Fruit fly (Drosophila melanogaster) whole organism, embryonic: ENCODE data around the gene RabGGTa.

ENCODE experiments used
- Abd-B ChIP-seq: fragments of 200-800 bp; sonication (Bioruptor generic); optimal IDR thresholded peaks from 2 replicates; lab custom pipeline; 2018; ENCODE audit warnings: missing biosample characterization, mild to moderate bottlenecking, missing genetic modification characterization, moderate library complexity
- Atf6 ChIP-seq: fragments of 200-800 bp; sonication (Bioruptor generic); IDR thresholded peaks from 2 replicates; pipeline ENCODE4 v1.3.6; 2022; ENCODE audit warnings: missing biosample characterization, missing genetic modification characterization
- BtbVII ChIP-seq: fragments of 200-800 bp; sonication (Bioruptor generic); optimal IDR thresholded peaks from 3 replicates; lab custom pipeline; 2017; ENCODE audit warnings: missing biosample characterization, mild to moderate bottlenecking, missing genetic modification characterization
- Bteb2 ChIP-seq: fragments of 200-800 bp; sonication (Bioruptor generic); optimal IDR thresholded peaks from 2 replicates; lab custom pipeline; 2016; ENCODE audit warnings: missing biosample characterization, missing genetic modification characterization
- C15 ChIP-seq: fragments of 200-800 bp; sonication (Bioruptor generic); IDR thresholded peaks from 3 replicates; pipeline ENCODE4 v1.3.6; 2022; ENCODE audit warnings: missing biosample characterization, missing genetic modification characterization
- CG10147 ChIP-seq: fragments of 200-800 bp; sonication (Bioruptor generic); optimal IDR thresholded peaks from 2 replicates; lab custom pipeline; 2019; ENCODE audit warnings: missing biosample characterization, mild to moderate bottlenecking, missing genetic modification characterization, moderate library complexity
- CG10366 ChIP-seq: fragments of 200-800 bp; sonication (Bioruptor generic); IDR thresholded peaks from 2 replicates; pipeline ENCODE4 v1.3.6; 2022; ENCODE audit warnings: missing biosample characterization, missing genetic modification characterization
- CG10979 ChIP-seq: fragments of 200-800 bp; sonication (Bioruptor generic); optimal IDR thresholded peaks from 2 replicates; lab custom pipeline; 2018; ENCODE audit warnings: missing biosample characterization, mild to moderate bottlenecking, missing genetic modification characterization, moderate library complexity
- CG11695 ChIP-seq: fragments of 200-800 bp; sonication (Bioruptor generic); IDR thresholded peaks from 3 replicates; pipeline ENCODE4 v1.3.6; 2022; ENCODE audit warnings: missing biosample characterization, missing genetic modification characterization
- CG12219 ChIP-seq: fragments of 200-800 bp; sonication (Bioruptor generic); optimal IDR thresholded peaks from 3 replicates; lab custom pipeline; 2018; ENCODE audit warnings: missing biosample characterization, mild to moderate bottlenecking, missing genetic modification characterization
- CG12744 ChIP-seq: fragments of 200-800 bp; sonication (Bioruptor generic); optimal IDR thresholded peaks from 2 replicates; lab custom pipeline; 2016; ENCODE audit warnings: missing biosample characterization, missing genetic modification characterization
- CG13424 ChIP-seq: fragments of 200-800 bp; sonication (Bioruptor generic); optimal IDR thresholded peaks from 2 replicates; lab custom pipeline; 2019; ENCODE audit warnings: missing biosample characterization, mild to moderate bottlenecking, missing genetic modification characterization, moderate library complexity
- CG16863 ChIP-seq: fragments of 200-800 bp; sonication (Bioruptor generic); optimal IDR thresholded peaks from 3 replicates; lab custom pipeline; 2016; ENCODE audit warnings: missing biosample characterization, missing genetic modification characterization
- CG18011 ChIP-seq: fragments of 200-800 bp; sonication (Bioruptor generic); optimal IDR thresholded peaks from 2 replicates; lab custom pipeline; 2017; ENCODE audit warnings: missing biosample characterization, missing genetic modification characterization, mild to moderate bottlenecking, moderate library complexity, missing genotype
- CG3163 ChIP-seq: fragments of 200-800 bp; sonication (Bioruptor generic); optimal IDR thresholded peaks from 3 replicates; lab custom pipeline; 2016; ENCODE audit warnings: missing biosample characterization, missing genetic modification characterization
- CG32532 ChIP-seq: fragments of 200-800 bp; sonication (Bioruptor generic); IDR thresholded peaks from 2 replicates; pipeline ENCODE4 v1.3.6; 2022; ENCODE audit warnings: missing biosample characterization, missing genetic modification characterization
- CG4707 ChIP-seq: fragments of 200-800 bp; sonication (Bioruptor generic); optimal IDR thresholded peaks from 2 replicates; lab custom pipeline; 2018; ENCODE audit warnings: missing biosample characterization, mild to moderate bottlenecking, missing genetic modification characterization, moderate library complexity
- CG4820 ChIP-seq: fragments of 200-800 bp; sonication (Bioruptor generic); optimal IDR thresholded peaks from 3 replicates; lab custom pipeline; 2016; ENCODE audit warnings: missing biosample characterization, missing genetic modification characterization
- CG6683 ChIP-seq: fragments of 200-800 bp; sonication (Bioruptor generic); optimal IDR thresholded peaks from 2 replicates; lab custom pipeline; 2017; ENCODE audit warnings: missing biosample characterization, mild to moderate bottlenecking, missing genetic modification characterization, missing genetic modification reagents
- CG6813 ChIP-seq: fragments of 200-800 bp; sonication (Bioruptor generic); optimal IDR thresholded peaks from 2 replicates; lab custom pipeline; 2017; ENCODE audit warnings: missing biosample characterization, missing genetic modification characterization, mild to moderate bottlenecking, moderate library complexity, missing genetic modification reagents
- CG7357 ChIP-seq: fragments of 200-800 bp; sonication (Bioruptor generic); IDR thresholded peaks from 3 replicates; pipeline ENCODE4 v1.3.6; 2022; ENCODE audit warnings: missing biosample characterization, missing genetic modification characterization
- CG9437 ChIP-seq: fragments of 200-800 bp; sonication (Bioruptor generic); optimal IDR thresholded peaks from 2 replicates; lab custom pipeline; 2018; ENCODE audit warnings: missing biosample characterization, mild to moderate bottlenecking, missing genetic modification characterization
- Elba2 ChIP-seq: fragments of 200-800 bp; sonication (Bioruptor generic); optimal IDR thresholded peaks from 3 replicates; lab custom pipeline; 2016; ENCODE audit warnings: missing biosample characterization, missing genetic modification characterization
- Ets65A ChIP-seq: fragments of 200-800 bp; sonication (Bioruptor generic); peaks from one replicate; lab custom pipeline; 2016; ENCODE audit warnings: missing biosample characterization, missing genetic modification characterization
- H15 ChIP-seq: fragments of 200-800 bp; sonication (Bioruptor generic); IDR thresholded peaks from 3 replicates; pipeline ENCODE4 v1.3.6; 2022; ENCODE audit warnings: missing biosample characterization, missing genetic modification characterization
- HLH4C ChIP-seq: fragments of 200-800 bp; sonication (Bioruptor generic); IDR thresholded peaks from 3 replicates; pipeline ENCODE4 v1.3.6; 2022; ENCODE audit warnings: missing biosample characterization, missing genetic modification characterization; ENCODE audit not compliant: partially characterized antibody
- Hmx ChIP-seq: fragments of 200-800 bp; sonication (Bioruptor generic); optimal IDR thresholded peaks from 2 replicates; lab custom pipeline; 2016; ENCODE audit warnings: missing biosample characterization, missing genetic modification characterization
- Hr39 ChIP-seq: fragments of >200 bp; optimal IDR thresholded peaks from 2 replicates; lab custom pipeline; 2017
- Kr ChIP-seq: fragments of 200-800 bp; sonication (Bioruptor generic); optimal IDR thresholded peaks from 2 replicates; lab custom pipeline; 2017; ENCODE audit warnings: missing biosample characterization, mild to moderate bottlenecking, missing genetic modification characterization
- Myb ChIP-seq: fragments of 200-800 bp; sonication (Bioruptor generic); optimal IDR thresholded peaks from 2 replicates; lab custom pipeline; 2016; ENCODE audit warnings: missing biosample characterization, missing genetic modification characterization
- Pdp1 ChIP-seq, 2 experiments: fragments of 200-800 bp; sonication (Bioruptor generic); optimal IDR thresholded peaks; 3 replicates each; lab custom pipeline; 2016; ENCODE audit warnings: missing biosample characterization in 2 of 2, missing genetic modification characterization in 2 of 2, mild to moderate bottlenecking in 1 of 2, moderate library complexity in 1 of 2
- Usf ChIP-seq: fragments of 200-800 bp; sonication (Bioruptor generic); optimal IDR thresholded peaks from 2 replicates; lab custom pipeline; 2017; ENCODE audit warnings: missing genotype, missing biosample characterization, missing genetic modification characterization
- Vsx1 ChIP-seq: fragments of 200-800 bp; sonication (Bioruptor generic); optimal IDR thresholded peaks from 2 replicates; lab custom pipeline; 2017; ENCODE audit warnings: missing biosample characterization, mild to moderate bottlenecking, missing genetic modification characterization, missing genetic modification reagents
- YL-1 ChIP-seq: fragments of 200-800 bp; sonication (Bioruptor generic); optimal IDR thresholded peaks from 3 replicates; lab custom pipeline; 2017; ENCODE audit warnings: missing biosample characterization, mild to moderate bottlenecking, missing genetic modification characterization
- ash1 ChIP-seq: fragments of 200-800 bp; sonication (Bioruptor generic); optimal IDR thresholded peaks from 2 replicates; lab custom pipeline; 2018; ENCODE audit warnings: missing biosample characterization, mild to moderate bottlenecking, missing genetic modification characterization
- bcd ChIP-seq: fragments of 200-800 bp; sonication (Bioruptor generic); optimal IDR thresholded peaks from 2 replicates; lab custom pipeline; 2017; ENCODE audit warnings: missing biosample characterization, mild to moderate bottlenecking, missing genetic modification characterization
- crol ChIP-seq: fragments of 200-800 bp; sonication (Bioruptor generic); IDR thresholded peaks from 2 replicates; pipeline ENCODE4 v1.3.6; 2022; ENCODE audit warnings: missing biosample characterization, missing genetic modification characterization
- disco-r ChIP-seq: fragments of 200-800 bp; sonication (Bioruptor generic); optimal IDR thresholded peaks from 2 replicates; lab custom pipeline; 2016; ENCODE audit warnings: missing biosample characterization, missing genetic modification characterization
- dmrt99B ChIP-seq: fragments of 200-800 bp; sonication (Bioruptor generic); optimal IDR thresholded peaks from 2 replicates; lab custom pipeline; 2018; ENCODE audit warnings: missing biosample characterization, mild to moderate bottlenecking, missing genetic modification characterization, moderate library complexity
- gce ChIP-seq: fragments of 200-800 bp; sonication (Bioruptor generic); IDR thresholded peaks from 3 replicates; pipeline ENCODE4 v1.3.6; 2022; ENCODE audit warnings: missing biosample characterization, missing genetic modification characterization
- knrl ChIP-seq: fragments of 200-800 bp; sonication (Bioruptor generic); IDR thresholded peaks from 3 replicates; pipeline ENCODE4 v1.3.6; 2022; ENCODE audit warnings: missing biosample characterization, missing genetic modification characterization; ENCODE audit not compliant: partially characterized antibody
- maf-S ChIP-seq: fragments of 200-800 bp; sonication (Bioruptor generic); optimal IDR thresholded peaks from 2 replicates; lab custom pipeline; 2016; ENCODE audit warnings: missing biosample characterization, missing genetic modification characterization
- oc ChIP-seq: fragments of 200-800 bp; sonication (Bioruptor generic); optimal IDR thresholded peaks from 2 replicates; lab custom pipeline; 2018; ENCODE audit warnings: missing biosample characterization, mild to moderate bottlenecking, missing genetic modification characterization, moderate library complexity
- onecut ChIP-seq: fragments of 200-800 bp; sonication (Bioruptor generic); IDR thresholded peaks from 2 replicates; pipeline ENCODE4 v1.3.6; 2022; ENCODE audit warnings: missing biosample characterization, missing genetic modification characterization
- stwl ChIP-seq: fragments of 200-800 bp; sonication (Bioruptor generic); optimal IDR thresholded peaks from 3 replicates; lab custom pipeline; 2018; ENCODE audit warnings: missing biosample characterization, mild to moderate bottlenecking, missing genetic modification characterization, moderate library complexity
- tna ChIP-seq: fragments of 200-800 bp; sonication (Bioruptor generic); IDR thresholded peaks from 2 replicates; pipeline ENCODE4 v1.3.6; 2022; ENCODE audit warnings: missing biosample characterization, missing genetic modification characterization; ENCODE audit not compliant: partially characterized antibody
- wor ChIP-seq: fragments of 200-800 bp; sonication (Bioruptor generic); IDR thresholded peaks from 2 replicates; pipeline ENCODE4 v1.3.6; 2022; ENCODE audit warnings: missing biosample characterization, missing genetic modification characterization
- yki ChIP-seq: fragments of >200 bp; optimal IDR thresholded peaks from 3 replicates; lab custom pipeline; 2018
- z ChIP-seq: fragments of 200-800 bp; sonication (Bioruptor generic); IDR thresholded peaks from 3 replicates; pipeline ENCODE4 v1.3.6; 2022; ENCODE audit warnings: missing biosample characterization, missing genetic modification characterization
- zen ChIP-seq: fragments of 200-800 bp; sonication (Bioruptor generic); optimal IDR thresholded peaks from 3 replicates; lab custom pipeline; 2018; ENCODE audit warnings: missing biosample characterization, mild to moderate bottlenecking, missing genetic modification characterization, moderate library complexity

RabGGTa gene

dm6 chr3R:5120461-5121214, 7.2 kb upstream of the RabGGTa start (continued):
- TF ChIP-seq crol (GFP tag; lab: Robert Waterston, UW) = no peak
- TF ChIP-seq YL-1 (GFP tag; lab: Kevin White, UChicago) = no peak
- no peak for TF ChIP-seq CG6683 (GFP tag; lab: Kevin White, UChicago)
- TF ChIP-seq CG3163 (GFP tag; lab: Kevin White, UChicago) = no peak
- TF ChIP-seq CG10366 (GFP tag; lab: Robert Waterston, UW) = peak; percentile 21; the same call in 1 of the 2 replicates
- no peak for TF ChIP-seq CG9437 (GFP tag; lab: Kevin White, UChicago)
- TF ChIP-seq Ets65A (GFP tag; lab: Kevin White, UChicago) = peak; percentile 2
- TF ChIP-seq wor = no peak
- TF ChIP-seq Usf = no peak
- TF ChIP-seq Pdp1 (GFP tag; optimal IDR thresholded peaks at IDR 0.05; lab: Kevin White, UChicago) = no peak
- no peak for TF ChIP-seq Vsx1 (GFP tag; lab: Kevin White, UChicago)
- peak; percentile 56 for TF ChIP-seq onecut (GFP tag; lab: Robert Waterston, UW)
- no peak for TF ChIP-seq Kr (GFP tag; lab: Kevin White, UChicago)
- TF ChIP-seq knrl (GFP tag; lab: Robert Waterston, UW) = no peak
- TF ChIP-seq CG4820 (GFP tag; lab: Kevin White, UChicago) = no peak
- TF ChIP-seq CG10979 = peak; percentile 50
- TF ChIP-seq BtbVII (GFP tag; lab: Kevin White, UChicago) = no peak
- TF ChIP-seq Elba2 (GFP tag; lab: Kevin White, UChicago) = no peak
- peak; percentile 18 for TF ChIP-seq dmrt99B (tag; lab: Kevin White, UChicago)
- peak; percentile 20 for TF ChIP-seq CG13424
- no peak for TF ChIP-seq tna
- no peak for TF ChIP-seq yki (lab: Kevin White, UChicago)
- no peak for TF ChIP-seq CG6813
- TF ChIP-seq CG12219 (GFP tag; lab: Kevin White, UChicago) = no peak
- TF ChIP-seq CG32532 = no peak; the same call in 1 of the 2 replicates
- TF ChIP-seq ash1 = no peak
- TF ChIP-seq disco-r (GFP tag; lab: Kevin White, UChicago) = no peak
- no peak for TF ChIP-seq Myb
- TF ChIP-seq CG11695 (GFP tag; lab: Robert Waterston, UW) = 0 out of 3 replicates have a peak, but pooled peaks have one; percentile 18
- no peak for TF ChIP-seq C15 (GFP tag; lab: Robert Waterston, UW)
- TF ChIP-seq CG16863 (GFP tag; lab: Kevin White, UChicago) = no peak
- 0 out of 2 replicates have a peak, but pooled peaks have one; percentile 26 for TF ChIP-seq Atf6
- no peak for TF ChIP-seq bcd (GFP tag; lab: Kevin White, UChicago)
- no peak for TF ChIP-seq CG4707 (GFP tag; lab: Kevin White, UChicago)
- no peak for TF ChIP-seq CG18011 (GFP tag; lab: Kevin White, UChicago)
- no peak for TF ChIP-seq Hr39 (lab: Kevin White, UChicago)
- TF ChIP-seq Bteb2 = no peak
- no peak for TF ChIP-seq HLH4C (GFP tag; lab: Robert Waterston, UW)
- TF ChIP-seq Abd-B (GFP tag; lab: Kevin White, UChicago) = no peak
- no peak for TF ChIP-seq gce
- no peak for TF ChIP-seq CG12744
- no peak for TF ChIP-seq Hmx
- no peak for TF ChIP-seq maf-S
- TF ChIP-seq CG10147 (GFP tag; lab: Kevin White, UChicago) = no peak
- no peak for TF ChIP-seq stwl
- TF ChIP-seq H15 = no peak
- 0 out of 3 replicates have a peak, but pooled peaks have one; percentile 32 for TF ChIP-seq CG7357 (GFP tag; lab: Robert Waterston, UW)
- TF ChIP-seq zen (tag; lab: Kevin White, UChicago) = no peak
- peak; percentile 62 for TF ChIP-seq oc (tag; lab: Kevin White, UChicago)
- no peak for TF ChIP-seq z (GFP tag; lab: Robert Waterston, UW)
